Fruit fly (Drosophila melanogaster) Kc167 (cell line): ENCODE measurements around the gene MCU.

Experiments
- Sin3A ChIP-seq: fragments of >200 bp; optimal IDR thresholded peaks from 2 replicates; lab custom pipeline; 2018; ENCODE audit warnings: missing external identifiers
- h ChIP-seq: fragments of >200 bp; optimal IDR thresholded peaks from 3 replicates; lab custom pipeline; 2018; ENCODE audit warnings: missing external identifiers
- insv ChIP-seq: fragments of >200 bp; optimal IDR thresholded peaks from 3 replicates; lab custom pipeline; 2018; ENCODE audit warnings: missing external identifiers
- psq ChIP-seq: fragments of >200 bp; optimal IDR thresholded peaks from 2 replicates; lab custom pipeline; 2017; ENCODE audit warnings: missing external identifiers
- ttk ChIP-seq: sonication (Bioruptor generic); optimal IDR thresholded peaks from 2 replicates; lab custom pipeline; 2017; ENCODE audit warnings: missing external identifiers

DNA sequence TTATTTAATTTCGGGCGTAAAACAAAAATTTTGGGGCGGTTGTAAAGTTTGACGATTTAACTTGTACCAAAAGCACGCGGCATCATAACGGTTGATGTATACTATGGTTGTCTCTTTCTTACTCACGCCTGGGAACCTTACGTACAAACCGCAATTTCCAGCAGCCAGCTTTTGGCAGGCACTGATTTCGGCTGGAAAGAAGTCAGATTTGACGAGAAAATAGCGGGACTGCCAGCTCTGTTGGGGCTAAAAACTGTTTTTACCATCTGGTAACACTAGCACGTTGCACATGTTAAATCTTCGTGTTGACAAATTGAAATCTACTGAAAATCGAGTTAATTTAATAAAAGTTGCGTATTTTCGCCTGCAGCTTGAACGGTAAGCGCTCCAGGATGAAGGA, 55.4 kb downstream of the MCU start, which contains the start of gene zpg:
- TF ChIP-seq ttk (lab: Kevin White, UChicago): no peak
- TF ChIP-seq psq (lab: Kevin White, UChicago): no peak
- no peak for TF ChIP-seq Sin3A (lab: Kevin White, UChicago)
- no peak for TF ChIP-seq h (lab: Kevin White, UChicago)
- no peak for TF ChIP-seq insv
